Worm (Caenorhabditis elegans): Measurements from ENCODE around the gene ccch-5.

DNA sequence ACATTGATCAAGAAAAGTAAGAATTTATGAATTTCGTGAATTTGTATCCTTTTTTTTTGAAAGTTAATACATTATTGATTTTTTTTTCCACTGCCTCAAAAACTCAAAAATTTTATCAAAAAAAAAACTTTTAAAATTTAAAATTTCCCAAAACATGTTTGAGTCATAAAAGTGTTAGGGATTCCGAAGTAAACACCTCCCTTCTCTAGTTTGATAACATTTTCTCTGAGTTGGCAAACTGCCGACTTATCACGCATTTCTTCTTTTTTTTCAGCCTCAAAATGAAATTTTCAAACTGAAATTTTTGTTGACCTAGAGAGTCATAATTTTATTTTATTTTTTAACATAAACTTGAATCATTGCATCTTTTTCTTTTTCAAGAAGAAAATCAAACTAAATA is 28.5 kb upstream of the ccch-5 start:
- TF ChIP-seq nhr-76 (tag; optimal IDR thresholded peaks at IDR 0.05) = no peak
- TF ChIP-seq daf-19 (GFP tag; conservative IDR thresholded peaks at IDR 0.05) = no peak
